Worm (Caenorhabditis elegans) whole organism, L2 larva: ENCODE data around the gene tomm-70.

ENCODE experiments used
- C34F6.9 ChIP-seq: fragments of 150-350 bp; optimal IDR thresholded peaks from 2 replicates; lab custom pipeline; 2014; ENCODE audit warnings: missing biosample characterization, missing genetic modification characterization
- R02D3.7 ChIP-seq: fragments of 150-350 bp; optimal IDR thresholded peaks from 2 replicates; lab custom pipeline; 2014; ENCODE audit warnings: missing biosample characterization, missing genetic modification characterization
- Y55F3AM.14 ChIP-seq: fragments of 200-800 bp; sonication (Bioruptor generic); optimal IDR thresholded peaks from 2 replicates; lab custom pipeline; 2018; ENCODE audit warnings: mild to moderate bottlenecking, missing genetic modification characterization, missing compliant biosample characterization
- ZK546.5 ChIP-seq: sonication (generic microtip); optimal IDR thresholded peaks from 2 replicates; lab custom pipeline; 2017; ENCODE audit warnings: missing biosample characterization, missing genetic modification characterization
- alr-1 ChIP-seq: fragments of 150-350 bp; optimal IDR thresholded peaks from 2 replicates; lab custom pipeline; 2014; ENCODE audit warnings: missing biosample characterization, missing genetic modification characterization
- aly-2 ChIP-seq: fragments of 150-350 bp; optimal IDR thresholded peaks from 2 replicates; lab custom pipeline; 2014; ENCODE audit warnings: missing biosample characterization, missing genetic modification characterization
- ama-1 ChIP-seq: fragments of 150-350 bp; optimal IDR thresholded peaks from 2 replicates; lab custom pipeline; 2018; ENCODE audit warnings: inconsistent platforms
- blmp-1 ChIP-seq: sonication (generic microtip); optimal IDR thresholded peaks from 2 replicates; lab custom pipeline; 2017; ENCODE audit warnings: missing genetic modification characterization, mild to moderate bottlenecking, missing compliant biosample characterization, antibody characterized with exemption, moderate library complexity; ENCODE audit not compliant: insufficient read depth
- ceh-16 ChIP-seq: fragments of 150-350 bp; optimal IDR thresholded peaks from 2 replicates; lab custom pipeline; 2014; ENCODE audit warnings: missing biosample characterization, missing genetic modification characterization
- ceh-82 ChIP-seq: fragments of 150-350 bp; optimal IDR thresholded peaks from 2 replicates; lab custom pipeline; 2014; ENCODE audit warnings: missing biosample characterization, missing genetic modification characterization
- crh-2 ChIP-seq: sonication (generic microtip); optimal IDR thresholded peaks from 2 replicates; lab custom pipeline; 2017; ENCODE audit warnings: missing biosample characterization, missing genetic modification characterization
- dmd-4 ChIP-seq: sonication (generic microtip); optimal IDR thresholded peaks from 2 replicates; lab custom pipeline; 2017; ENCODE audit warnings: missing biosample characterization, missing genetic modification characterization
- egl-27 ChIP-seq: sonication (generic microtip); optimal IDR thresholded peaks from 3 replicates; lab custom pipeline; 2017; ENCODE audit warnings: missing biosample characterization, missing genetic modification reagents, missing genetic modification characterization
- elt-1 ChIP-seq: fragments of 150-350 bp; optimal IDR thresholded peaks from 2 replicates; lab custom pipeline; 2014; ENCODE audit warnings: missing biosample characterization, missing genetic modification characterization
- elt-3 ChIP-seq: sonication (generic microtip); optimal IDR thresholded peaks from 2 replicates; lab custom pipeline; 2017; ENCODE audit warnings: missing biosample characterization, missing genetic modification characterization
- fos-1 ChIP-seq: fragments of 150-350 bp; optimal IDR thresholded peaks from 2 replicates; lab custom pipeline; 2014; ENCODE audit warnings: missing biosample characterization, missing genetic modification characterization
- gmeb-1 ChIP-seq: fragments of 150-350 bp; optimal IDR thresholded peaks from 2 replicates; lab custom pipeline; 2014; ENCODE audit warnings: missing biosample characterization, missing genetic modification characterization
- lin-13 ChIP-seq: fragments of 150-350 bp; optimal IDR thresholded peaks from 2 replicates; lab custom pipeline; 2014; ENCODE audit warnings: missing biosample characterization, missing genetic modification reagents, missing genetic modification characterization
- lin-39 ChIP-seq: fragments of 150-350 bp; optimal IDR thresholded peaks from 2 replicates; lab custom pipeline; 2014; ENCODE audit warnings: missing biosample characterization, missing genetic modification reagents, missing genetic modification characterization
- lsy-2 ChIP-seq, 2 experiments: fragments of 150-350 bp in 1 of 2; sonication (generic microtip) in 1 of 2; optimal IDR thresholded peaks; 2 replicates each; lab custom pipeline; 2014 to 2017; ENCODE audit warnings: missing biosample characterization in 2 of 2, missing genetic modification characterization in 2 of 2
- mab-5 ChIP-seq: fragments of 150-350 bp; optimal IDR thresholded peaks from 2 replicates; lab custom pipeline; 2014; ENCODE audit warnings: missing biosample characterization, missing genetic modification characterization
- mbf-1 ChIP-seq: sonication (generic microtip); optimal IDR thresholded peaks from 2 replicates; lab custom pipeline; 2017; ENCODE audit warnings: missing biosample characterization, missing genetic modification characterization
- mdl-1 ChIP-seq, 2 experiments: fragments of 150-350 bp in 1 of 2; sonication (generic microtip) in 1 of 2; optimal IDR thresholded peaks; 2 replicates each; lab custom pipeline; 2017; ENCODE audit warnings: missing biosample characterization in 2 of 2, missing genetic modification characterization in 2 of 2
- nhr-10 ChIP-seq: sonication (generic microtip); optimal IDR thresholded peaks from 2 replicates; lab custom pipeline; 2017; ENCODE audit warnings: missing biosample characterization, missing genetic modification characterization
- nhr-12 ChIP-seq: fragments of 150-350 bp; optimal IDR thresholded peaks from 2 replicates; lab custom pipeline; 2014; ENCODE audit warnings: missing biosample characterization, missing genetic modification characterization
- nhr-129 ChIP-seq: fragments of 150-350 bp; optimal IDR thresholded peaks from 2 replicates; lab custom pipeline; 2014; ENCODE audit warnings: missing biosample characterization, missing genetic modification characterization
- nhr-21 ChIP-seq: fragments of 150-350 bp; optimal IDR thresholded peaks from 2 replicates; lab custom pipeline; 2014; ENCODE audit warnings: missing biosample characterization, missing genetic modification characterization
- nhr-23 ChIP-seq: fragments of 150-350 bp; optimal IDR thresholded peaks from 2 replicates; lab custom pipeline; 2014; ENCODE audit warnings: missing biosample characterization, missing genetic modification reagents, missing genetic modification characterization
- nhr-237 ChIP-seq: fragments of 150-350 bp; optimal IDR thresholded peaks from 2 replicates; lab custom pipeline; 2014; ENCODE audit warnings: missing biosample characterization, missing genetic modification characterization
- nhr-25 ChIP-seq: fragments of 150-350 bp; sonication (generic microtip); optimal IDR thresholded peaks from 3 replicates; lab custom pipeline; 2014; ENCODE audit warnings: missing biosample characterization, missing genetic modification characterization
- nhr-6 ChIP-seq: fragments of 150-350 bp; optimal IDR thresholded peaks from 2 replicates; lab custom pipeline; 2014; ENCODE audit warnings: missing biosample characterization, missing genetic modification characterization
- nhr-77 ChIP-seq: fragments of 150-350 bp; optimal IDR thresholded peaks from 2 replicates; lab custom pipeline; 2014; ENCODE audit warnings: missing biosample characterization, missing genetic modification characterization
- peb-1 ChIP-seq: fragments of 150-350 bp; optimal IDR thresholded peaks from 2 replicates; lab custom pipeline; 2014; ENCODE audit warnings: missing biosample characterization, missing genetic modification characterization
- sem-4 ChIP-seq: fragments of 150-350 bp; optimal IDR thresholded peaks from 2 replicates; lab custom pipeline; 2014; ENCODE audit warnings: missing biosample characterization, missing genetic modification reagents, missing genetic modification characterization
- sma-3 ChIP-seq: sonication (generic microtip); optimal IDR thresholded peaks from 2 replicates; lab custom pipeline; 2016; ENCODE audit warnings: missing genetic modification reagents, missing genetic modification characterization, missing compliant biosample characterization
- sma-9 ChIP-seq, 2 experiments: fragments of 150-350 bp in 1 of 2; sonication (generic microtip) in 1 of 2; optimal IDR thresholded peaks; 2 replicates each; lab custom pipeline; 2014 to 2016; ENCODE audit warnings: missing genetic modification characterization in 2 of 2, mild to moderate bottlenecking in 1 of 2, missing biosample characterization in 1 of 2, missing compliant biosample characterization in 1 of 2, missing genetic modification reagents in 1 of 2, moderate library complexity in 1 of 2
- snpc-4 ChIP-seq: fragments of 150-350 bp; optimal IDR thresholded peaks from 2 replicates; lab custom pipeline; 2014; ENCODE audit warnings: missing biosample characterization, missing genetic modification characterization
- unc-39 ChIP-seq: fragments of 150-350 bp; optimal IDR thresholded peaks from 2 replicates; lab custom pipeline; 2014; ENCODE audit warnings: missing biosample characterization, missing genetic modification characterization
- unc-55 ChIP-seq: fragments of 150-350 bp; sonication (generic microtip); optimal IDR thresholded peaks from 3 replicates; lab custom pipeline; 2014; ENCODE audit warnings: missing biosample characterization, missing genetic modification reagents, missing genetic modification characterization
- unc-62 ChIP-seq: fragments of 150-350 bp; optimal IDR thresholded peaks from 2 replicates; lab custom pipeline; 2014; ENCODE audit warnings: missing biosample characterization, missing genetic modification reagents, missing genetic modification characterization
- zag-1 ChIP-seq: fragments of 150-350 bp; optimal IDR thresholded peaks from 2 replicates; lab custom pipeline; 2014; ENCODE audit warnings: missing biosample characterization, missing genetic modification characterization
- ztf-1 ChIP-seq: fragments of 200-800 bp; sonication (Bioruptor generic); conservative IDR thresholded peaks from 2 replicates; pipeline ENCODE4 v1.3.6; 2022; ENCODE audit warnings: missing genetic modification characterization, missing compliant biosample characterization
- ztf-11 ChIP-seq: sonication (generic microtip); optimal IDR thresholded peaks from 2 replicates; lab custom pipeline; 2017; ENCODE audit warnings: missing biosample characterization, missing genetic modification characterization
- ztf-4 ChIP-seq: fragments of 150-350 bp; optimal IDR thresholded peaks from 2 replicates; lab custom pipeline; 2014; ENCODE audit warnings: missing biosample characterization, missing genetic modification characterization

tomm-70 gene

ce11 chrIII:8742584-8742983, 12.0 kb downstream of the tomm-70 start:
- TF ChIP-seq zag-1 (tag; lab: Kevin White, UChicago) (no peak), mab-5 (tag; lab: Kevin White, UChicago) (no peak), ztf-11 (tag; lab: Kevin White, UChicago) (no peak), fos-1 (no peak), nhr-237 (tag; lab: Kevin White, UChicago) (no peak), C34F6.9 (tag; lab: Kevin White, UChicago) (no peak), sma-3 (GFP tag; lab: Kevin White, UChicago) (no peak)

ce11 chrIII:8741955-8742354, 12.6 kb downstream of the tomm-70 start:
- TF ChIP-seq blmp-1 (tag; lab: Kevin White, UChicago) (no peak), C34F6.9 (tag; lab: Kevin White, UChicago) (no peak), elt-1 (no peak), nhr-10 (tag; lab: Kevin White, UChicago) (no peak), nhr-237 (tag; lab: Kevin White, UChicago) (no peak), mdl-1 (tag; optimal IDR thresholded peaks at IDR 0.05; lab: Kevin White, UChicago) (no peak), alr-1 (no peak), nhr-25 (tag; lab: Kevin White, UChicago) (no peak), dmd-4 (tag; lab: Kevin White, UChicago) (no peak), lin-13 (GFP tag; lab: Kevin White, UChicago) (no peak), elt-3 (tag; lab: Kevin White, UChicago) (no peak), unc-39 (tag; lab: Kevin White, UChicago) (no peak), mab-5 (tag; lab: Kevin White, UChicago) (no peak), fos-1 (no peak), sma-9 (GFP tag; optimal IDR thresholded peaks at IDR 0.05; lab: Kevin White, UChicago) (no peak), sma-9 (tag; optimal IDR thresholded peaks at IDR 0.05; lab: Kevin White, UChicago) (no peak), nhr-21 (tag; lab: Kevin White, UChicago) (no peak), nhr-23 (tag; lab: Kevin White, UChicago) (no peak)

ce11 chrIII:8741276-8741860, 13.2 kb downstream of the tomm-70 start, which contains the start of gene pdhk-2:
TSS of gene pdhk-2 (minus strand) at chrIII:8741412.
- TF ChIP-seq elt-3 (tag; lab: Kevin White, UChicago) (no peak), ztf-11 (tag; lab: Kevin White, UChicago) (peak; percentile 43), Y55F3AM.14 (GFP tag; lab: Kevin White, UChicago) (peak; percentile 65), ztf-1 (GFP tag; lab: Robert Waterston, UW) (no peak), elt-1 (no peak), snpc-4 (tag; lab: Kevin White, UChicago) (peak; percentile 61), crh-2 (tag; lab: Kevin White, UChicago) (peak; percentile 95), nhr-21 (tag; lab: Kevin White, UChicago) (peak; percentile 89), unc-55 (peak; percentile 99), nhr-6 (peak; percentile 75), gmeb-1 (tag; lab: Kevin White, UChicago) (peak; percentile 99), R02D3.7 (tag; lab: Kevin White, UChicago) (peak; percentile 71), peb-1 (tag; lab: Kevin White, UChicago) (no peak), nhr-10 (tag; lab: Kevin White, UChicago) (peak; percentile 75), ama-1 (peak; percentile 45), nhr-129 (tag; lab: Kevin White, UChicago) (peak; percentile 92), unc-39 (tag; lab: Kevin White, UChicago) (no peak), nhr-12 (tag; lab: Kevin White, UChicago) (peak; percentile 8), sma-3 (GFP tag; lab: Kevin White, UChicago) (peak; percentile 93), aly-2 (tag; lab: Kevin White, UChicago) (no peak), nhr-23 (tag; lab: Kevin White, UChicago) (no peak), lsy-2 (tag; optimal IDR thresholded peaks at IDR 0.05; lab: Kevin White, UChicago) (peak; percentile 92 to 96), ZK546.5 (tag; lab: Kevin White, UChicago) (peak; percentile 64), mab-5 (tag; lab: Kevin White, UChicago) (peak; percentile 92), mbf-1 (tag; lab: Kevin White, UChicago) (no peak), unc-62 (GFP tag; lab: Kevin White, UChicago) (peak; percentile 57), ceh-82 (peak; percentile 77), egl-27 (tag; lab: Kevin White, UChicago) (peak; percentile 87), lin-13 (GFP tag; lab: Kevin White, UChicago) (peak; percentile 92), lin-39 (tag; lab: Kevin White, UChicago) (no peak), C34F6.9 (tag; lab: Kevin White, UChicago) (peak; percentile 98), sem-4 (tag; lab: Kevin White, UChicago) (peak; percentile 90), sma-9 (GFP tag; optimal IDR thresholded peaks at IDR 0.05; lab: Kevin White, UChicago) (peak; percentile 95), sma-9 (tag; optimal IDR thresholded peaks at IDR 0.05; lab: Kevin White, UChicago) (no peak), nhr-77 (tag; lab: Kevin White, UChicago) (peak; percentile 85), nhr-25 (tag; lab: Kevin White, UChicago) (peak; percentile 93), dmd-4 (tag; lab: Kevin White, UChicago) (no peak), mdl-1 (tag; optimal IDR thresholded peaks at IDR 0.05; lab: Kevin White, UChicago) (peak in 1 of 2 experiments; percentile 66), alr-1 (no peak), ceh-16 (peak; percentile 92), blmp-1 (tag; lab: Kevin White, UChicago) (peak; percentile 47), zag-1 (tag; lab: Kevin White, UChicago) (peak; percentile 91), ztf-4 (tag; lab: Kevin White, UChicago) (peak; percentile 90), fos-1 (peak; percentile 89), nhr-237 (tag; lab: Kevin White, UChicago) (no peak)
